Worm (Caenorhabditis elegans) whole organism, early embryonic: Measurements from ENCODE around the gene F49H6.17.

ENCODE experiments used
- B0310.2 ChIP-seq: sonication (generic microtip); optimal IDR thresholded peaks from 2 replicates; lab custom pipeline; 2016; ENCODE audit warnings: mild to moderate bottlenecking, missing genetic modification characterization, missing compliant biosample characterization
- F13C5.2 ChIP-seq: sonication (generic microtip); optimal IDR thresholded peaks from 2 replicates; lab custom pipeline; 2017; ENCODE audit warnings: mild to moderate bottlenecking, missing genetic modification characterization, inconsistent platforms, missing compliant biosample characterization
- aly-1 ChIP-seq: sonication (generic microtip); optimal IDR thresholded peaks from 2 replicates; lab custom pipeline; 2016; ENCODE audit warnings: missing genetic modification characterization, missing compliant biosample characterization
- ama-1 ChIP-seq: fragments of 150-350 bp; optimal IDR thresholded peaks from 2 replicates; lab custom pipeline; 2014
- ceh-13 ChIP-seq: fragments of 200-800 bp; sonication (Bioruptor generic); optimal IDR thresholded peaks from 2 replicates; lab custom pipeline; 2018; ENCODE audit warnings: mild to moderate bottlenecking, missing genetic modification characterization, missing compliant biosample characterization
- ceh-36 ChIP-seq: sonication (generic microtip); optimal IDR thresholded peaks from 2 replicates; lab custom pipeline; 2016; ENCODE audit warnings: missing genetic modification characterization, inconsistent platforms, missing compliant biosample characterization
- ets-7 ChIP-seq: sonication (generic microtip); optimal IDR thresholded peaks from 2 replicates; lab custom pipeline; 2016; ENCODE audit warnings: missing genotype, missing genetic modification characterization, missing compliant biosample characterization
- flt-1 ChIP-seq: fragments of 200-800 bp; sonication (Bioruptor generic); IDR thresholded peaks from 2 replicates; pipeline ENCODE4 v1.3.6; 2022; ENCODE audit warnings: missing genetic modification characterization, missing compliant biosample characterization
- hmbx-1 ChIP-seq: sonication (generic microtip); optimal IDR thresholded peaks from 2 replicates; lab custom pipeline; 2016; ENCODE audit warnings: mild to moderate bottlenecking, missing genetic modification characterization, missing compliant biosample characterization
- hmg-4 ChIP-seq: fragments of 200-800 bp; sonication (Bioruptor generic); optimal IDR thresholded peaks from 2 replicates; lab custom pipeline; 2018; ENCODE audit warnings: mild to moderate bottlenecking, missing genetic modification characterization, missing compliant biosample characterization
- hnd-1 ChIP-seq: sonication (generic microtip); optimal IDR thresholded peaks from 2 replicates; lab custom pipeline; 2016; ENCODE audit warnings: missing genetic modification characterization, missing compliant biosample characterization
- pes-1 ChIP-seq: fragments of 200-800 bp; sonication (Bioruptor generic); IDR thresholded peaks from 2 replicates; pipeline ENCODE4 v1.3.6; 2022; ENCODE audit warnings: missing genetic modification reagents, missing genetic modification characterization, missing compliant biosample characterization
- scrt-1 ChIP-seq: fragments of 200-800 bp; sonication (Bioruptor generic); IDR thresholded peaks from 2 replicates; pipeline ENCODE4 v1.3.6; 2022; ENCODE audit warnings: missing genetic modification characterization, missing compliant biosample characterization
- sea-1 ChIP-seq: fragments of 200-800 bp; sonication (Bioruptor generic); conservative IDR thresholded peaks from 2 replicates; pipeline ENCODE4 v1.3.6; 2022; ENCODE audit warnings: missing genetic modification characterization, missing compliant biosample characterization
- tbx-11 ChIP-seq: fragments of 200-800 bp; sonication (Bioruptor generic); IDR thresholded peaks from 2 replicates; pipeline ENCODE4 v1.3.6; 2022; ENCODE audit warnings: missing genetic modification characterization, missing compliant biosample characterization
- tbx-37 ChIP-seq: fragments of 200-800 bp; sonication (Bioruptor generic); conservative IDR thresholded peaks from 2 replicates; pipeline ENCODE4 v1.3.6; 2022; ENCODE audit warnings: missing genetic modification reagents, missing genetic modification characterization, missing compliant biosample characterization
- tra-4 ChIP-seq: sonication (generic microtip); optimal IDR thresholded peaks from 2 replicates; lab custom pipeline; 2017; ENCODE audit warnings: missing genetic modification characterization, missing compliant biosample characterization

The F49H6.17 gene

DNA sequence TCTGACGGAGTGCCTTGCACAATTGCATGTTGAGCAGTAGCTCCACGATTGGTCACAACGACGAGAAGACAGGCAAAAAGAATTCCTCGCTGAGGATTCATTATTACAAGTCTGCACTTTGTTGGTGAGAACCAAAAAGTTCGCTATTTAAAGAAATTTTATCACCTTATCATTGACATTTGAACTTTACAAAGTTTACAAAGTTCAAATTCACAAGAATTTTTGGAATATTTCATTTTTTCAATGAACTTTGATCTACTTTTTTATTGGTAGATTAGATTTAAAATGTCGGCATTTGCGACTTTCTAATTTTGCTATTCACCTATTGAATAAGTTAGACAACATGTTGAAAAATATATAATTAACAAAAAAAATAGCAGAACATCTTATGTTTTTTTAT is 6.5 kb downstream of the F49H6.17 start, which contains the start of gene F49H6.15:
F49H6.15 (minus strand) TSS at position 101 of the 400 bp plus-strand sequence.
- TF ChIP-seq tbx-11 (GFP tag; lab: Robert Waterston, UW) (no peak), tbx-37 (GFP tag; lab: Robert Waterston, UW) (no peak), pes-1 (GFP tag; lab: Robert Waterston, UW) (no peak), scrt-1 (GFP tag; lab: Robert Waterston, UW) (no peak), F13C5.2 (no peak), ceh-36 (tag; lab: Kevin White, UChicago) (no peak), flt-1 (GFP tag; lab: Robert Waterston, UW) (no peak), ama-1 (lab: Kevin White, UChicago) (no peak), aly-1 (tag; lab: Kevin White, UChicago) (no peak), sea-1 (GFP tag; lab: Robert Waterston, UW) (no peak), ceh-13 (GFP tag; lab: Kevin White, UChicago) (no peak), hnd-1 (tag; lab: Kevin White, UChicago) (no peak), ets-7 (tag; lab: Kevin White, UChicago) (no peak), hmbx-1 (tag; lab: Kevin White, UChicago) (no peak), B0310.2 (tag; lab: Kevin White, UChicago) (no peak), hmg-4 (GFP tag; lab: Kevin White, UChicago) (no peak)

DNA sequence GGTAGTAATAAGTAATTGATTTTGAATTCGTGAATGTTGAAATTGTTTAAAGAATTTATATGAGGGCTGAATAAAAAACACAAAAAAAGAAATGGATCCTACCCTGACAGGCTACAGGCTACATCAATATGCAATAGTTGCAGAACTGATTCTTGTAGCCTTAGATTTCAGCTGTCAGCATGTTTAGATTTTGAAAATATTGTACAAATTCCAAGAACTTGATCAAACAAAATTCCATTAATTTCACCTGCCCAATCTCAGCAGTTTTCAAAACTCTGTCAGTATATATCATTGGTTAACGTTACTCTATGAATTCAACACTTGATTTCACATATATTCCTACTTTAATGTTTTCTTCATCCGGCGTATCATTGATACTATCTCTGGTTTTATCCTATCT is 10.6 kb downstream of the F49H6.17 start:
- no peak for TF ChIP-seq ceh-13 (GFP tag; lab: Kevin White, UChicago)
- no peak for TF ChIP-seq ceh-36 (tag; lab: Kevin White, UChicago)
- TF ChIP-seq B0310.2 (tag; lab: Kevin White, UChicago), result no peak
- no peak for TF ChIP-seq tra-4
- TF ChIP-seq tbx-11 (GFP tag; lab: Robert Waterston, UW), result no peak
- no peak for TF ChIP-seq hmg-4 (GFP tag; lab: Kevin White, UChicago)

DNA sequence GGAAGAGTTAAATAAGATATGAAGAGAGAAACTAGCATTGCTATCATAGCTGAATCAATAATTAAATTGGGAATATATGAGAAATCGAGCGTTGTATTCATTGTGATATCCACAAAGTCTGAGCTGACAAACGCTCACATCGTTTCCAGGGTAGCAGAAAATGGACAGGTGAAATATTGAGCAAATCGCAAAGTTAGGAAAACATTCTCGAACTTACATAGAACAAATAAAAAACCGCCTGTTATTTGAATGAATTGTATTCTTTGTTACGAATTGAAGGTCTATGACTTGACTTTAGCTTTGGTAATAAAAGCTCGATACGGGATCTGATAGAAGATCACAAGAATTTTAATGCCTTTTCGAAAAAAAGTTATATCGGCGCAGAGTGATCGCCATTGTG is 16.1 kb downstream of the F49H6.17 start, which contains the start of gene srz-94:
srz-94 (minus strand) TSS at position 101 of the 400 bp plus-strand sequence.
- TF ChIP-seq ceh-13 (GFP tag; lab: Kevin White, UChicago), result no peak
- TF ChIP-seq tbx-37 (GFP tag; lab: Robert Waterston, UW), result no peak
- TF ChIP-seq pes-1 (GFP tag; lab: Robert Waterston, UW), result no peak
- TF ChIP-seq hmg-4 (GFP tag; lab: Kevin White, UChicago), result no peak
- TF ChIP-seq tra-4, result no peak
- TF ChIP-seq ama-1 (lab: Kevin White, UChicago), result no peak
- TF ChIP-seq scrt-1 (GFP tag; lab: Robert Waterston, UW), result no peak
- TF ChIP-seq F13C5.2, result no peak
- TF ChIP-seq flt-1 (GFP tag; lab: Robert Waterston, UW), result no peak
- TF ChIP-seq hnd-1 (tag; lab: Kevin White, UChicago), result no peak
- TF ChIP-seq tbx-11 (GFP tag; lab: Robert Waterston, UW), result no peak
- no peak for TF ChIP-seq ets-7 (tag; lab: Kevin White, UChicago)
- no peak for TF ChIP-seq hmbx-1 (tag; lab: Kevin White, UChicago)
- TF ChIP-seq B0310.2 (tag; lab: Kevin White, UChicago), result no peak
- TF ChIP-seq ceh-36 (tag; lab: Kevin White, UChicago), result no peak
- TF ChIP-seq sea-1 (GFP tag; lab: Robert Waterston, UW), result no peak
- no peak for TF ChIP-seq aly-1 (tag; lab: Kevin White, UChicago)

DNA sequence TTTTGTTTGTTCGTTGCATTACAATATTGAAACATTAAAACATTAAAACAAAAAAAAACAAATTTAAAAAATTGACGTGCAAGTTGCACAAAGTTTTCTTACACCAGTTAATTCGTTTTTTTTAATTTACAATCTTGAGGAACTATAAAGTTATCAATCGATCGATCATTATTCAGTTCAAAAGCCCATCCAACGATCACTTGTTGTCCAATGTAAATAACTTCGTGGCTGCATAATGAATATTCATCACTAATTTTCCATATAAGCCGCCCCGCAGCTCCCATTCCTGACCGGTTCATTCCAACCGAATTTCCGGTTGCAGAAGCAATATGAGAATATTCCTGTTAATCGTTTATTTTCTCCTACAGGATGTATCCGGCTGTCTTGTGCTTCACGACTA is 22.5 kb downstream of the F49H6.17 start, which contains the start of gene hpo-33:
hpo-33 (plus strand) TSS at position 301 of the 400 bp plus-strand sequence.
- TF ChIP-seq flt-1 (GFP tag; lab: Robert Waterston, UW) (no peak), pes-1 (GFP tag; lab: Robert Waterston, UW) (no peak), ceh-13 (GFP tag; lab: Kevin White, UChicago) (no peak), ets-7 (tag; lab: Kevin White, UChicago) (no peak), ama-1 (lab: Kevin White, UChicago) (no peak), sea-1 (GFP tag; lab: Robert Waterston, UW) (no peak), ceh-36 (tag; lab: Kevin White, UChicago) (no peak), tbx-11 (GFP tag; lab: Robert Waterston, UW) (no peak)

DNA sequence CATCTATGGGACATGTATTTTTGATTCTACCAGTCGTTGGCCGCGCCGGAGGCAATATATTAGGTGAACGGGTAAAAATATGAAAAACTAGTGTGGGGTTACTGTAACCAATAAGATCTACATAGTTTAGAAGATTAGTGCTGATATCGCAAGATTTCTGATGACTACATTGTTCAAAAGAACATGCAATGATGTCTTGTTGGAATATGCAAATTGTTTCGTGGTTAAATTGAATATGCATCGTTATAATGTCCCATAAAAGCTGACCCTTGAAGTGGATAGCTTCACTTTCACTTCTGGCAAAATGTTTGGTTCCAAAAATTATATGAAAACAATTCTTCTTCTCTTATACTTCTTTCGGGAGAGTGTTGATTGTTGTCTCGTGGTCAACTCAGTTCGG is 24.7 kb downstream of the F49H6.17 start, which contains the start of gene F28B1.2:
F28B1.2 (plus strand) TSS at position 301 of the 400 bp plus-strand sequence.
- TF ChIP-seq tra-4 (no peak), flt-1 (GFP tag; lab: Robert Waterston, UW) (no peak), B0310.2 (tag; lab: Kevin White, UChicago) (no peak), ets-7 (tag; lab: Kevin White, UChicago) (no peak), hmg-4 (GFP tag; lab: Kevin White, UChicago) (no peak), ceh-36 (tag; lab: Kevin White, UChicago) (no peak), ceh-13 (GFP tag; lab: Kevin White, UChicago) (no peak), ama-1 (lab: Kevin White, UChicago) (no peak)

DNA sequence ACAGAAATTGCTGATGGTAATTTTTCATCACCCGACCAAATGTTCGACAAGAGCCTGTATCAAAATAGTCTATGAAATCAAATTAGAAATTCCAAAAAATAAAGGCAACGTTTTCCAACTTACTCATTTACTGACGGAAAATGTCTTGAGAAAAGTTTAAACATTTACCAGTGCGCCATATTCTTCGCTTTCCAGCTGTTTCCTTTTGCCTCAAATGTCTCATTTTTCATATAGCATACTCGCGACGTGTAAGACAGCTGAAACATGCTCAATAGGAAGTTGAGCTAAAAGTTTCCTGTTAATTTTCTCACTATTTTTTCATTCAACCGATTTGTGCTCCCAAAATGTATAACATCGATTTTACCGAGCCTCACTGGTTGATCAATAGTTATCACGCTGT is 40.2 kb downstream of the F49H6.17 start, which contains the start of gene sri-66:
sri-66 (plus strand) TSS at position 301 of the 400 bp plus-strand sequence.
- no peak for TF ChIP-seq sea-1 (GFP tag; lab: Robert Waterston, UW)
- no peak for TF ChIP-seq aly-1 (tag; lab: Kevin White, UChicago)
- no peak for TF ChIP-seq tbx-11 (GFP tag; lab: Robert Waterston, UW)
- no peak for TF ChIP-seq hmg-4 (GFP tag; lab: Kevin White, UChicago)
- TF ChIP-seq flt-1 (GFP tag; lab: Robert Waterston, UW), result no peak
- TF ChIP-seq hnd-1 (tag; lab: Kevin White, UChicago), result no peak
- TF ChIP-seq tra-4, result no peak
- no peak for TF ChIP-seq F13C5.2
- TF ChIP-seq B0310.2 (tag; lab: Kevin White, UChicago), result no peak
- TF ChIP-seq pes-1 (GFP tag; lab: Robert Waterston, UW), result no peak
- no peak for TF ChIP-seq ama-1 (lab: Kevin White, UChicago)
- TF ChIP-seq hmbx-1 (tag; lab: Kevin White, UChicago), result no peak
- no peak for TF ChIP-seq ets-7 (tag; lab: Kevin White, UChicago)
- TF ChIP-seq ceh-36 (tag; lab: Kevin White, UChicago), result no peak
- TF ChIP-seq scrt-1 (GFP tag; lab: Robert Waterston, UW), result no peak
- no peak for TF ChIP-seq ceh-13 (GFP tag; lab: Kevin White, UChicago)
- TF ChIP-seq tbx-37 (GFP tag; lab: Robert Waterston, UW), result no peak
